Fruit fly (Drosophila melanogaster): ENCODE measurements around the gene CG13907.

dm6 chr3L:882236-882891, 551 bp upstream of the CG13907 start:
- TF ChIP-seq Ets21C (GFP tag; optimal IDR thresholded peaks at IDR 0.05) (no peak), CG8319 (GFP tag; optimal IDR thresholded peaks at IDR 0.05) (no peak), CG8119 (GFP tag; IDR thresholded peaks at IDR 0.05) (no peak), esn (GFP tag; optimal IDR thresholded peaks at IDR 0.05) (no peak), Lpt (GFP tag; optimal IDR thresholded peaks at IDR 0.05) (no peak), spab (GFP tag; optimal IDR thresholded peaks at IDR 0.05) (no peak), Blimp-1 (GFP tag; optimal IDR thresholded peaks at IDR 0.05) (no peak)
